Worm (Caenorhabditis elegans): Measurements from ENCODE around the gene glb-1.

glb-1 gene

ce11 chrIII:8962475-8962874, 39.4 kb upstream of the glb-1 start:
- no peak for TF ChIP-seq snpc-1.2 (GFP tag; IDR thresholded peaks at IDR 0.05)
- peak; percentile 99 for TF ChIP-seq set-16 (GFP tag; IDR thresholded peaks at IDR 0.05)
- TF ChIP-seq pha-4 (GFP tag; IDR thresholded peaks at IDR 0.05): peak; percentile 98; the same call in 1 of the 2 replicates
- no peak for TF ChIP-seq pha-4 (tag; optimal IDR thresholded peaks at IDR 0.05)
- 0 out of 2 replicates have a peak, but pooled peaks have one; percentile 16 for TF ChIP-seq egl-43 (GFP tag; IDR thresholded peaks at IDR 0.05)

DNA sequence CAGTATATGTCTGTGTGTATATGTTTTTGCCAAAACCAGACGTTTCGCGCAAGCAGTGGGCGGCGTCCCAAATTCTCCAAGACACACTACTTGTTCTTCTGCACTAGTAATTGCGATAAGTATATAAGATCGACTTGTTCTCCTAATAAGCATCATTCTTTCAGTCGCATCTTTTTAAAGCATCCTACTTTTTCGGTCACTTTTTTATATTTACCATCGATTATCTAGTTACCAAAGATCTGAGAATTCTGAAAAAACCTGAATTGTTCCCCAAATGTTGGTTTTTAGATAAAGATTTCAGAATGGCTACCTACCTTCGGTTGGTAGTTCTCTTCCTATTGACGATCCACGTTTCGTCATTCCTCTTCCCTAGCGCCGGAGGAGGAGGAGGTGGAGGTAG, 38.9 kb upstream of the glb-1 start, which contains the start of gene grl-25:
Gene grl-25, plus strand, starts transcription at position 301 of the 400 bp plus-strand sequence.
- TF ChIP-seq nhr-42 (GFP tag; IDR thresholded peaks at IDR 0.05): no peak
- TF ChIP-seq skn-1 (tag; optimal IDR thresholded peaks at IDR 0.05): no peak
- no peak for TF ChIP-seq lir-3 (tag; optimal IDR thresholded peaks at IDR 0.05)
- no peak for TF ChIP-seq ztf-7 (tag; optimal IDR thresholded peaks at IDR 0.05)
- no peak for TF ChIP-seq saeg-2 (GFP tag; IDR thresholded peaks at IDR 0.05)
- TF ChIP-seq arid-1 (GFP tag; conservative IDR thresholded peaks at IDR 0.05): no peak
- TF ChIP-seq ceh-62 (tag; optimal IDR thresholded peaks at IDR 0.05): no peak
- no peak for TF ChIP-seq nhr-11 (tag; optimal IDR thresholded peaks at IDR 0.05)
- TF ChIP-seq dmd-8 (GFP tag; IDR thresholded peaks at IDR 0.05): no peak
- no peak for TF ChIP-seq T20F7.1 (GFP tag; optimal IDR thresholded peaks at IDR 0.05)
- TF ChIP-seq dpl-1 (GFP tag; optimal IDR thresholded peaks at IDR 0.05): no peak
- TF ChIP-seq php-3 (GFP tag; IDR thresholded peaks at IDR 0.05): no peak
- no peak for TF ChIP-seq ama-1 (optimal IDR thresholded peaks at IDR 0.05)
- TF ChIP-seq daf-19 (GFP tag; conservative IDR thresholded peaks at IDR 0.05): no peak
- TF ChIP-seq pqm-1 (tag; optimal IDR thresholded peaks at IDR 0.05): no peak
- TF ChIP-seq R02D3.7 (tag; optimal IDR thresholded peaks at IDR 0.05): no peak

- TF ChIP-seq attf-4 (tag; optimal IDR thresholded peaks at IDR 0.05): no peak
- no peak for TF ChIP-seq mes-2 (tag; optimal IDR thresholded peaks at IDR 0.05; ENCODE audit: poor library complexity, severe bottlenecking)
- no peak for TF ChIP-seq nhr-11 (tag; optimal IDR thresholded peaks at IDR 0.05)
- no peak for TF ChIP-seq gei-8 (GFP tag; optimal IDR thresholded peaks at IDR 0.05)
- no peak for TF ChIP-seq zip-2 (tag; optimal IDR thresholded peaks at IDR 0.05)
- TF ChIP-seq arid-1 (GFP tag; conservative IDR thresholded peaks at IDR 0.05): no peak
- no peak for TF ChIP-seq D1046.2 (GFP tag; IDR thresholded peaks at IDR 0.05)
- no peak for TF ChIP-seq fos-1 (tag; optimal IDR thresholded peaks at IDR 0.05)
These were observed 37.6 kb upstream of the glb-1 start, which contains the start of gene ZK643.6 for ce11 chrIII:8960664-8961063. TSS of gene ZK643.6 (minus strand) at chrIII:8960764.

DNA sequence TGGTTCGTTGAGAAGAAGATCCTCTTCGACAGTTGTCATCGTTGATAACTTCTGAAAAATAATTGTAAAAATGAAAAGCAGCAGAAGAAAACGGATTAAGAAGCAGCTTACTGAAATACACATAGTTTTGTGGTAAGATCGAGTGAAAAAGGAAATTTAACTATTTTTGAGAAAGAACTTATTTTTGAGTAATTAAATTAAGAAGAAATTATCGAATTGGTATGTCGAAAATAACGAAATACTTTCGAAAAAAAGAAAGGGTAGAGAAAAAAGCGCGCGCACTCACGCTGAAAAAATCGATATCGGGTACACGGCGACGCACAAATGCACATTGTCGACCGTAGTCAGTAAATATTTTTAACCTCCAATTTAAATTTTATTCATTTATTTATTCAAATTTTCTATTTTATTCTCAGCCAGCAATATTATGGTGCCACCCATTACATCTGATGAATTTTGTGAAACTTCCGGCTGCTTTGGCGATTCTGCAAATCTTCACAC, 33.1 kb upstream of the glb-1 start, which contains the start of the genes ZK643.5 and ZK643.2:
Gene ZK643.5, minus strand, starts transcription at position 51 of the 501 bp plus-strand sequence.
Gene ZK643.2, plus strand, starts transcription at position 395 of the 501 bp plus-strand sequence.
- peak; percentile 2 for TF ChIP-seq fkh-10 (GFP tag; optimal IDR thresholded peaks at IDR 0.05)
- TF ChIP-seq ceh-28 (tag; optimal IDR thresholded peaks at IDR 0.05): peak; percentile 79
- TF ChIP-seq T26A8.4 (GFP tag; IDR thresholded peaks at IDR 0.05): no peak
- no peak for TF ChIP-seq saeg-2 (GFP tag; IDR thresholded peaks at IDR 0.05)
- peak in 1 of 2 experiments; percentile 97 for TF ChIP-seq lsy-2 (tag; optimal IDR thresholded peaks at IDR 0.05)
- TF ChIP-seq jun-1 (tag; optimal IDR thresholded peaks at IDR 0.05): no peak
- TF ChIP-seq mdl-1 (tag; optimal IDR thresholded peaks at IDR 0.05): peak in 1 of 2 experiments; percentile 21
- 0 out of 2 replicates have a peak, but pooled peaks have one; percentile 26 for TF ChIP-seq hmg-1.1 (GFP tag; IDR thresholded peaks at IDR 0.05)
- peak; percentile 76 for TF ChIP-seq hlh-30 (tag; optimal IDR thresholded peaks at IDR 0.05; ENCODE audit: insufficient read depth)
- TF ChIP-seq ZK337.2 (GFP tag; IDR thresholded peaks at IDR 0.05): no peak
- no peak for TF ChIP-seq lin-38 (GFP tag; IDR thresholded peaks at IDR 0.05)
- TF ChIP-seq rbr-2 (tag; optimal IDR thresholded peaks at IDR 0.05): peak; percentile 39
- TF ChIP-seq daf-12 (tag; optimal IDR thresholded peaks at IDR 0.05): no peak
- TF ChIP-seq dve-1 (tag; optimal IDR thresholded peaks at IDR 0.05; ENCODE audit: insufficient read depth): no peak
- no peak for TF ChIP-seq attf-4 (tag; optimal IDR thresholded peaks at IDR 0.05)
- no peak for TF ChIP-seq arid-1 (GFP tag; conservative IDR thresholded peaks at IDR 0.05)
- no peak for TF ChIP-seq unc-130 (GFP tag; optimal IDR thresholded peaks at IDR 0.05)
- peak; percentile 88 for TF ChIP-seq mes-2 (tag; optimal IDR thresholded peaks at IDR 0.05; ENCODE audit: poor library complexity, severe bottlenecking)
- peak; percentile 38 for TF ChIP-seq hlh-11 (tag; optimal IDR thresholded peaks at IDR 0.05)
- TF ChIP-seq dpl-1 (GFP tag; optimal IDR thresholded peaks at IDR 0.05): peak; percentile 80
- no peak for TF ChIP-seq ztf-7 (tag; optimal IDR thresholded peaks at IDR 0.05)
- TF ChIP-seq nhr-237 (tag; optimal IDR thresholded peaks at IDR 0.05): no peak
- peak; percentile 64; the same call in 1 of the 2 replicates for TF ChIP-seq pha-4 (GFP tag; IDR thresholded peaks at IDR 0.05)
- TF ChIP-seq pha-4 (tag; optimal IDR thresholded peaks at IDR 0.05): peak; percentile 24
- TF ChIP-seq nhr-102 (tag; optimal IDR thresholded peaks at IDR 0.05): no peak
- TF ChIP-seq aha-1 (tag): no peak
